Worm (Caenorhabditis elegans): ENCODE data around the gene fbxa-82.

ce11 chrV:15004800-15005199 lies 47.5 kb downstream of the fbxa-82 start, which contains the start of gene hrde-2:
- TF ChIP-seq Y75B8A.6 (GFP tag; IDR thresholded peaks at IDR 0.05) (no peak), unc-62 (GFP tag; optimal IDR thresholded peaks at IDR 0.05 in 1 of 2) (no peak), unc-62 (tag; optimal IDR thresholded peaks at IDR 0.05) (no peak)

Data from whole organism, L4 larva.